Worm (Caenorhabditis elegans) whole organism, L4 larva: Measurements from ENCODE around the gene R13H4.2.

Source experiments
- F49E8.2 ChIP-seq: sonication (generic microtip); optimal IDR thresholded peaks from 2 replicates; lab custom pipeline; 2016; ENCODE audit warnings: missing compliant biosample characterization, mild to moderate bottlenecking, missing genetic modification characterization, borderline replicate concordance
- ceh-62 ChIP-seq: sonication (generic microtip); optimal IDR thresholded peaks from 2 replicates; lab custom pipeline; 2017; ENCODE audit warnings: missing biosample characterization, missing genetic modification characterization
- dpl-1 ChIP-seq: fragments of 150-350 bp; optimal IDR thresholded peaks from 2 replicates; lab custom pipeline; 2014; ENCODE audit warnings: missing biosample characterization, missing genetic modification reagents, missing genetic modification characterization
- fos-1 ChIP-seq: fragments of 150-350 bp; optimal IDR thresholded peaks from 2 replicates; lab custom pipeline; 2014; ENCODE audit warnings: missing biosample characterization, missing genetic modification characterization
- lin-38 ChIP-seq: fragments of 200-800 bp; sonication (Bioruptor generic); IDR thresholded peaks from 2 replicates; pipeline ENCODE4 v1.3.6; 2022; ENCODE audit warnings: missing genetic modification reagents, missing genetic modification characterization, missing compliant biosample characterization
- nhr-10 ChIP-seq: fragments of 150-350 bp; optimal IDR thresholded peaks from 2 replicates; lab custom pipeline; 2014; ENCODE audit warnings: missing biosample characterization, missing genetic modification characterization
- nhr-28 ChIP-seq: fragments of 150-350 bp; optimal IDR thresholded peaks from 2 replicates; lab custom pipeline; 2014; ENCODE audit warnings: missing biosample characterization, missing genetic modification characterization
- nhr-6 ChIP-seq: fragments of 150-350 bp; optimal IDR thresholded peaks from 2 replicates; lab custom pipeline; 2014; ENCODE audit warnings: missing biosample characterization, missing genetic modification characterization
- snpc-4 ChIP-seq: fragments of 150-350 bp; optimal IDR thresholded peaks from 2 replicates; lab custom pipeline; 2014; ENCODE audit warnings: missing biosample characterization, missing genetic modification characterization
- tag-97 ChIP-seq: fragments of 200-800 bp; sonication (Bioruptor generic); IDR thresholded peaks from 2 replicates; pipeline ENCODE4 v1.3.6; 2022; ENCODE audit warnings: missing genetic modification characterization, missing compliant biosample characterization

- no peak for TF ChIP-seq nhr-10
- TF ChIP-seq nhr-28 (tag; lab: Kevin White, UChicago) = no peak
- no peak for TF ChIP-seq nhr-6 (tag; lab: Kevin White, UChicago)
- TF ChIP-seq dpl-1 (GFP tag; lab: Kevin White, UChicago) = no peak
- no peak for TF ChIP-seq snpc-4 (tag; lab: Kevin White, UChicago)
- no peak for TF ChIP-seq ceh-62 (tag; lab: Kevin White, UChicago)
- TF ChIP-seq F49E8.2 (tag; lab: Kevin White, UChicago) = no peak
- no peak for TF ChIP-seq tag-97 (GFP tag; lab: Robert Waterston, UW)
- TF ChIP-seq lin-38 (GFP tag; lab: Robert Waterston, UW) = no peak
- no peak for TF ChIP-seq fos-1
Measured at ce11 chrV:11845492-11845891, 9.3 kb downstream of the R13H4.2 start, which contains the start of gene hmp-1.
